Fruit fly (Drosophila melanogaster) S2 (cell line): ENCODE data around the gene spict.

Experiments used
- CG8478 ChIP-seq: fragments of >200 bp; optimal IDR thresholded peaks from 2 replicates; lab custom pipeline; 2018
- CTCF ChIP-seq, 2 experiments: fragments of >200 bp; optimal IDR thresholded peaks; 2 replicates each; lab custom pipeline; 2018

- TF ChIP-seq CTCF (optimal IDR thresholded peaks at IDR 0.05; lab: Kevin White, UChicago) (no peak), CG8478 (lab: Kevin White, UChicago) (no peak)
Observed at dm6 chr2L:12678286-12678685, 26.2 kb upstream of the spict start.
